Worm (Caenorhabditis elegans) whole organism, L3 larva: ENCODE measurements around the gene sru-27.

Experiments
- fkh-10 ChIP-seq: sonication (generic microtip); optimal IDR thresholded peaks from 2 replicates; lab custom pipeline; 2017; ENCODE audit warnings: missing biosample characterization, missing genetic modification reagents, missing genetic modification characterization
- fkh-2 ChIP-seq: fragments of 150-350 bp; optimal IDR thresholded peaks from 2 replicates; lab custom pipeline; 2014; ENCODE audit warnings: missing biosample characterization, missing genetic modification reagents, missing genetic modification characterization
- mdl-1 ChIP-seq: fragments of 150-350 bp; optimal IDR thresholded peaks from 2 replicates; lab custom pipeline; 2014; ENCODE audit warnings: missing biosample characterization, missing genetic modification characterization
- nhr-76 ChIP-seq: fragments of 150-350 bp; sonication (generic microtip); optimal IDR thresholded peaks from 5 replicates; lab custom pipeline; 2014; ENCODE audit warnings: missing biosample characterization, missing genetic modification characterization
- pqm-1 ChIP-seq: fragments of 150-350 bp; optimal IDR thresholded peaks from 2 replicates; lab custom pipeline; 2017; ENCODE audit warnings: missing biosample characterization, missing genetic modification characterization, inconsistent platforms

ce11 chrV:1534315-1534714 lies 35.1 kb downstream of the sru-27 start, which contains the start of gene trx-5:
- TF ChIP-seq fkh-2 (tag; lab: Kevin White, UChicago), result no peak
- TF ChIP-seq fkh-10 (GFP tag; lab: Kevin White, UChicago), result no peak
- TF ChIP-seq nhr-76 (tag; lab: Kevin White, UChicago), result no peak
- TF ChIP-seq pqm-1 (tag; lab: Kevin White, UChicago), result no peak
- no peak for TF ChIP-seq mdl-1 (tag; lab: Kevin White, UChicago)
